Worm (Caenorhabditis elegans) whole organism, mixed stage, embryonic: Measurements from ENCODE around the gene cka-1.

ENCODE experiments used
- bed-3 ChIP-seq: fragments of 200-800 bp; sonication (Bioruptor generic); optimal IDR thresholded peaks from 3 replicates; lab custom pipeline; 2018; ENCODE audit warnings: mild to moderate bottlenecking, missing genetic modification characterization, moderate library complexity, missing compliant biosample characterization
- blmp-1 ChIP-seq: fragments of 150-350 bp; optimal IDR thresholded peaks from 2 replicates; lab custom pipeline; 2014; ENCODE audit warnings: missing biosample characterization, missing genetic modification characterization
- ceh-39 ChIP-seq: fragments of 150-350 bp; optimal IDR thresholded peaks from 2 replicates; lab custom pipeline; 2014; ENCODE audit warnings: missing biosample characterization, missing genetic modification characterization
- ceh-43 ChIP-seq: fragments of 200-800 bp; sonication (Bioruptor generic); optimal IDR thresholded peaks from 2 replicates; lab custom pipeline; 2018; ENCODE audit warnings: mild to moderate bottlenecking, missing genetic modification characterization, moderate library complexity, missing compliant biosample characterization
- ceh-83 ChIP-seq: fragments of 200-800 bp; sonication (Bioruptor generic); optimal IDR thresholded peaks from 2 replicates; lab custom pipeline; 2018; ENCODE audit warnings: mild to moderate bottlenecking, missing genetic modification characterization, missing compliant biosample characterization
- ces-1 ChIP-seq: fragments of 150-350 bp; optimal IDR thresholded peaks from 2 replicates; lab custom pipeline; 2014; ENCODE audit warnings: missing biosample characterization, missing genetic modification reagents, missing genetic modification characterization
- drap-1 ChIP-seq: fragments of 200-800 bp; sonication (Bioruptor generic); optimal IDR thresholded peaks from 3 replicates; lab custom pipeline; 2018; ENCODE audit warnings: mild to moderate bottlenecking, missing genetic modification characterization, missing compliant biosample characterization
- elt-1 ChIP-seq: sonication (generic microtip); optimal IDR thresholded peaks from 2 replicates; lab custom pipeline; 2017; ENCODE audit warnings: missing genetic modification characterization, mild to moderate bottlenecking, missing compliant biosample characterization, antibody characterized with exemption, moderate library complexity, borderline replicate concordance; ENCODE audit not compliant: insufficient read depth
- elt-3 ChIP-seq: fragments of 150-350 bp; optimal IDR thresholded peaks from 2 replicates; lab custom pipeline; 2014; ENCODE audit warnings: missing biosample characterization, missing genetic modification characterization
- flh-1 ChIP-seq: fragments of 200-800 bp; sonication (Bioruptor generic); optimal IDR thresholded peaks from 2 replicates; lab custom pipeline; 2018; ENCODE audit warnings: mild to moderate bottlenecking, missing genetic modification characterization, moderate library complexity, missing compliant biosample characterization
- ham-2 ChIP-seq: fragments of 200-800 bp; sonication (Bioruptor generic); optimal IDR thresholded peaks from 2 replicates; lab custom pipeline; 2018; ENCODE audit warnings: mild to moderate bottlenecking, missing genetic modification characterization, missing compliant biosample characterization
- hlh-1 ChIP-seq: fragments of 150-350 bp; optimal IDR thresholded peaks from 2 replicates; lab custom pipeline; 2014; ENCODE audit warnings: missing biosample characterization, missing genetic modification reagents, missing genetic modification characterization
- lin-13 ChIP-seq: fragments of 150-350 bp; optimal IDR thresholded peaks from 2 replicates; lab custom pipeline; 2014; ENCODE audit warnings: missing biosample characterization, missing genetic modification characterization
- lin-32 ChIP-seq: fragments of 200-800 bp; sonication (Bioruptor generic); optimal IDR thresholded peaks from 2 replicates; lab custom pipeline; 2018; ENCODE audit warnings: mild to moderate bottlenecking, missing genetic modification characterization, missing compliant biosample characterization
- lsy-2 ChIP-seq: fragments of 150-350 bp; optimal IDR thresholded peaks from 2 replicates; lab custom pipeline; 2014; ENCODE audit warnings: missing biosample characterization, missing genetic modification characterization
- mep-1 ChIP-seq: fragments of 150-350 bp; optimal IDR thresholded peaks from 2 replicates; lab custom pipeline; 2017; ENCODE audit warnings: missing biosample characterization, missing genetic modification reagents, missing genetic modification characterization, inconsistent platforms
- mls-2 ChIP-seq: sonication (generic microtip); optimal IDR thresholded peaks from 2 replicates; lab custom pipeline; 2016; ENCODE audit warnings: mild to moderate bottlenecking, missing genetic modification characterization, moderate library complexity, missing compliant biosample characterization
- nhr-12 ChIP-seq: fragments of 150-350 bp; optimal IDR thresholded peaks from 2 replicates; lab custom pipeline; 2014; ENCODE audit warnings: missing biosample characterization, missing genetic modification characterization
- nhr-2 ChIP-seq: fragments of 150-350 bp; optimal IDR thresholded peaks from 2 replicates; lab custom pipeline; 2014; ENCODE audit warnings: missing biosample characterization, missing genetic modification characterization
- nhr-28 ChIP-seq: fragments of 150-350 bp; optimal IDR thresholded peaks from 2 replicates; lab custom pipeline; 2014; ENCODE audit warnings: missing biosample characterization, missing genetic modification characterization
- pha-4 ChIP-seq: fragments of 150-350 bp; optimal IDR thresholded peaks from 2 replicates; lab custom pipeline; 2018; ENCODE audit warnings: missing biosample characterization, missing genetic modification reagents, missing genetic modification characterization
- sem-2 ChIP-seq: fragments of 200-800 bp; sonication (Bioruptor generic); optimal IDR thresholded peaks from 2 replicates; lab custom pipeline; 2018; ENCODE audit warnings: mild to moderate bottlenecking, missing genetic modification characterization, missing compliant biosample characterization
- snpc-4 ChIP-seq: fragments of 150-350 bp; optimal IDR thresholded peaks from 2 replicates; lab custom pipeline; 2014; ENCODE audit warnings: missing biosample characterization, missing genetic modification characterization
- sptf-1 ChIP-seq: sonication (generic microtip); optimal IDR thresholded peaks from 2 replicates; lab custom pipeline; 2017; ENCODE audit warnings: mild to moderate bottlenecking, missing genetic modification characterization, moderate library complexity, missing compliant biosample characterization
- tbx-8 ChIP-seq: fragments of 200-800 bp; sonication (Bioruptor generic); optimal IDR thresholded peaks from 2 replicates; lab custom pipeline; 2018; ENCODE audit warnings: mild to moderate bottlenecking, missing genetic modification characterization, moderate library complexity, missing compliant biosample characterization
- unc-120 ChIP-seq: sonication (generic microtip); optimal IDR thresholded peaks from 2 replicates; lab custom pipeline; 2017; ENCODE audit warnings: missing genetic modification characterization, missing compliant biosample characterization; ENCODE audit not compliant: poor library complexity, severe bottlenecking
- unc-39 ChIP-seq: fragments of 150-350 bp; optimal IDR thresholded peaks from 2 replicates; lab custom pipeline; 2014; ENCODE audit warnings: missing biosample characterization, missing genetic modification characterization
- zip-8 ChIP-seq: fragments of 150-350 bp; optimal IDR thresholded peaks from 2 replicates; lab custom pipeline; 2014; ENCODE audit warnings: missing biosample characterization, missing genetic modification characterization
- ztf-11 ChIP-seq: fragments of 150-350 bp; optimal IDR thresholded peaks from 2 replicates; lab custom pipeline; 2014; ENCODE audit warnings: missing biosample characterization, missing genetic modification characterization

Gene cka-1

ce11 chrIV:9728376-9728775 lies 9.0 kb downstream of the cka-1 start, which contains the start of gene nhr-100:
TSS of gene nhr-100 (plus strand) at chrIV:9728676.
- TF ChIP-seq elt-1 (tag; lab: Kevin White, UChicago) (no peak), nhr-12 (no peak), ceh-83 (no peak), zip-8 (tag; lab: Kevin White, UChicago) (no peak), pha-4 (no peak)

- TF ChIP-seq lin-13 (tag; lab: Kevin White, UChicago) (no peak), bed-3 (GFP tag; lab: Kevin White, UChicago) (no peak), mep-1 (tag; lab: Kevin White, UChicago) (no peak), lin-32 (GFP tag; lab: Kevin White, UChicago) (no peak), ceh-39 (no peak), nhr-2 (tag; lab: Kevin White, UChicago) (no peak), elt-3 (tag; lab: Kevin White, UChicago) (no peak), tbx-8 (GFP tag; lab: Kevin White, UChicago) (no peak), sptf-1 (tag; lab: Kevin White, UChicago) (no peak), ces-1 (GFP tag; lab: Kevin White, UChicago) (no peak), unc-120 (tag; lab: Kevin White, UChicago) (no peak)
Measured at ce11 chrIV:9727217-9727616, 10.2 kb downstream of the cka-1 start.

DNA sequence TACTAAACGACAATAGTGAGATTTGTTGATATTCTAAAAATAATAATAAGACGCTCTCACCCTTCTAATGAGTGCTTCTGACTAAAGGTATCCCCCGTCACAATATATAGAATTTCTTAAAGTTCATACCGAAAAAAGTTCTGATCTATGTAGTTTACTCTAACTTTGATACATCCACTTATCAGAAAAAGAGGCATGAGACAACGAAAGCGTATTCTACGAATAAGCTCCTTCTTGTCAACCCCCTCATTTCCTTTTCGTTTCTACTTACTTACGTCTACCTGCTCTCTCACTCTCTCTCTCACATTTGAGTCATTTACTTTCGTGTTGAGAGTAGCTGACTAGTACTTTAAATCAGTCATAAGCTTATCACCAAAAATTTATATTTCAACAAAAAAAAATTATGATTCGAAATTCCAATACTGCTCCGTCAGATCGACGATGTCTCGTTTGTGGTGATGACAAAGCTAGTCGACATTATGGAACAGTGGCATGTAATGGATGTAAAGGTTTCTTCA lies 11.9 kb downstream of the cka-1 start:
- TF ChIP-seq zip-8 (tag; lab: Kevin White, UChicago) (no peak), ham-2 (GFP tag; lab: Kevin White, UChicago) (no peak), ceh-43 (GFP tag; lab: Kevin White, UChicago) (no peak), hlh-1 (tag; lab: Kevin White, UChicago) (no peak), lsy-2 (no peak), nhr-28 (tag; lab: Kevin White, UChicago) (no peak)

DNA sequence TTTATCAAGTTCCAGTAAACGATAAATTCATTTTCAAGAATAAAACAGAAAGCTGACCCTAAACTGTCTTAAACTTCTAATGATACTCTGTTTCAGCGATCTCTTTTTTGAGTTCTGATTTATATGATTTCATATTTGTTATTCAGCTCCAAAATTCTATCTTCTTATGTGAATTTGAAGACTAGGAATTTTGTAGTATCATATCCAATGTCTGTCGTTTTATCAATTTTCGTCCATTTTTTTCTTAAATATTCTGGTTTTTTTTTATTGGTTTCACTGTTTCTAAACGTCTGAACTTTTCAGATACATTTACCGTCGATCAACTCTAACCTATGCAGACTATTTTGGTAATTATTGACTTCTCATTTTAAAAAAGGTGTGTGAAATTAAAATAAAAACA lies 12.5 kb downstream of the cka-1 start, which contains the start of the genes nhr-138 and C28D4.18:
TSS of gene nhr-138 (plus strand) at position 304 of the 400 bp plus-strand sequence.
TSS of gene C28D4.18 (plus strand) at position 333 of the 400 bp plus-strand sequence.
- TF ChIP-seq sem-2 (GFP tag; lab: Kevin White, UChicago) (no peak), lin-32 (GFP tag; lab: Kevin White, UChicago) (no peak), snpc-4 (tag; lab: Kevin White, UChicago) (no peak), ztf-11 (tag; lab: Kevin White, UChicago) (no peak), pha-4 (no peak), tbx-8 (GFP tag; lab: Kevin White, UChicago) (no peak), drap-1 (GFP tag; lab: Kevin White, UChicago) (no peak), blmp-1 (tag; lab: Kevin White, UChicago) (no peak), bed-3 (GFP tag; lab: Kevin White, UChicago) (no peak), sptf-1 (tag; lab: Kevin White, UChicago) (no peak), nhr-2 (tag; lab: Kevin White, UChicago) (no peak)

ce11 chrIV:9723185-9723584 lies 14.2 kb downstream of the cka-1 start:
- TF ChIP-seq sem-2 (GFP tag; lab: Kevin White, UChicago) (no peak), nhr-2 (tag; lab: Kevin White, UChicago) (no peak), zip-8 (tag; lab: Kevin White, UChicago) (no peak), pha-4 (no peak), unc-39 (no peak), ham-2 (GFP tag; lab: Kevin White, UChicago) (no peak), ztf-11 (tag; lab: Kevin White, UChicago) (no peak), sptf-1 (tag; lab: Kevin White, UChicago) (no peak), lsy-2 (no peak), drap-1 (GFP tag; lab: Kevin White, UChicago) (no peak), ceh-43 (GFP tag; lab: Kevin White, UChicago) (no peak), flh-1 (GFP tag; lab: Kevin White, UChicago) (no peak), ces-1 (GFP tag; lab: Kevin White, UChicago) (no peak), mep-1 (tag; lab: Kevin White, UChicago) (no peak), lin-13 (tag; lab: Kevin White, UChicago) (no peak), nhr-28 (tag; lab: Kevin White, UChicago) (no peak), blmp-1 (tag; lab: Kevin White, UChicago) (no peak), mls-2 (tag; lab: Kevin White, UChicago) (no peak)
